Worm (Caenorhabditis elegans) whole organism, midembryonic: ENCODE results near the gene F22E12.1.

Source experiments
- T22C8.4 ChIP-seq: fragments of 200-800 bp; sonication (Bioruptor generic); IDR thresholded peaks from 2 replicates; pipeline ENCODE4 v1.3.6; 2022; ENCODE audit warnings: missing genetic modification characterization, missing compliant biosample characterization
- cog-1 ChIP-seq: sonication (generic microtip); optimal IDR thresholded peaks from 2 replicates; lab custom pipeline; 2016; ENCODE audit warnings: missing genetic modification characterization, missing compliant biosample characterization
- flt-1 ChIP-seq: fragments of 200-800 bp; sonication (Bioruptor generic); IDR thresholded peaks from 2 replicates; pipeline ENCODE4 v1.3.6; 2022; ENCODE audit warnings: missing genetic modification characterization, missing compliant biosample characterization
- klf-2 ChIP-seq: fragments of 200-800 bp; sonication (Bioruptor generic); conservative IDR thresholded peaks from 2 replicates; pipeline ENCODE4 v1.3.6; 2022; ENCODE audit warnings: missing genetic modification reagents, missing genetic modification characterization, missing compliant biosample characterization
- med-1 ChIP-seq: sonication (generic microtip); optimal IDR thresholded peaks from 2 replicates; lab custom pipeline; 2017; ENCODE audit warnings: missing genetic modification characterization, mild to moderate bottlenecking, missing compliant biosample characterization, antibody characterized with exemption, missing genetic modification reagents; ENCODE audit not compliant: insufficient read depth
- ref-1 ChIP-seq: fragments of 200-800 bp; sonication (Bioruptor generic); conservative IDR thresholded peaks from 2 replicates; pipeline ENCODE4 v1.3.6; 2022; ENCODE audit warnings: missing genetic modification reagents, missing genetic modification characterization, missing compliant biosample characterization
- tab-1 ChIP-seq: fragments of 200-800 bp; sonication (Bioruptor generic); IDR thresholded peaks from 2 replicates; pipeline ENCODE4 v1.3.6; 2022; ENCODE audit warnings: missing genetic modification characterization, missing compliant biosample characterization
- ztf-23 ChIP-seq: fragments of 200-800 bp; sonication (Bioruptor generic); IDR thresholded peaks from 2 replicates; pipeline ENCODE4 v1.3.6; 2022; ENCODE audit warnings: missing genetic modification reagents, missing genetic modification characterization, missing compliant biosample characterization
- ztf-29 ChIP-seq: fragments of 200-800 bp; sonication (Bioruptor generic); IDR thresholded peaks from 2 replicates; pipeline ENCODE4 v1.3.6; 2022; ENCODE audit warnings: missing genetic modification reagents, missing genetic modification characterization, missing compliant biosample characterization

Gene F22E12.1

ce11 chrV:10484640-10485039 lies 27.5 kb upstream of the F22E12.1 start, which contains the start of gene Y32F6B.1:
Gene Y32F6B.1 (minus strand): TSS chrV:10484740.
- TF ChIP-seq ztf-29 (GFP tag; lab: Robert Waterston, UW) (no peak), T22C8.4 (GFP tag; lab: Robert Waterston, UW) (no peak), klf-2 (GFP tag; lab: Robert Waterston, UW) (no peak), tab-1 (GFP tag; lab: Robert Waterston, UW) (no peak)

DNA sequence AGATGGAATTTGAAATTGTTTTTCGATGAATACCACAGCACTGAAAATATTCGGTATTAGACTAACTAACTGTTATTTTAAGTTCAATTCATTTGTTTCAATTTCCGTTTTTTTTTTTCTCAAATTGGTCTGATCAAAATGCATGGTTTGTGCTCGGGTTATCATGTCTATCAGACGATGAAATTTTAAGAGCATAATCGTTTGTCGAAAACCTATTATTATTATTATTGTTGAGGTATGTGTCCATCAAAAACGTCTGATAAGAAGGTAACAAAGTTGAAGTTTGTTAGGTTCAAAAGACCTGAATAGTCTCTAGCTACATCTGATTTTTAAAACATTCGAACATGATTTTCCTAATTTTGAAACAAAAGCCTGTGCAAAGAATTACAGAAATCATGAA lies 26.8 kb upstream of the F22E12.1 start:
- no peak for TF ChIP-seq T22C8.4 (GFP tag; lab: Robert Waterston, UW)
- TF ChIP-seq ztf-23 (GFP tag; lab: Robert Waterston, UW) = no peak
- TF ChIP-seq tab-1 (GFP tag; lab: Robert Waterston, UW) = no peak
- no peak for TF ChIP-seq klf-2 (GFP tag; lab: Robert Waterston, UW)
- no peak for TF ChIP-seq ztf-29 (GFP tag; lab: Robert Waterston, UW)
- TF ChIP-seq med-1 (GFP tag; lab: Kevin White, UChicago) = no peak

- no peak for TF ChIP-seq T22C8.4 (GFP tag; lab: Robert Waterston, UW)
- no peak for TF ChIP-seq cog-1 (tag; lab: Kevin White, UChicago)
- TF ChIP-seq ref-1 (GFP tag; lab: Robert Waterston, UW) = no peak
- TF ChIP-seq ztf-29 (GFP tag; lab: Robert Waterston, UW) = no peak
- TF ChIP-seq ztf-23 (GFP tag; lab: Robert Waterston, UW) = no peak
Observed at ce11 chrV:10478097-10478828, 21.1 kb upstream of the F22E12.1 start, which contains the start of the genes crp-1 and Y32F6B.9. Gene crp-1 (plus strand): TSS chrV:10478564. Gene Y32F6B.9 (plus strand): TSS chrV:10478699.

- TF ChIP-seq flt-1 (GFP tag; lab: Robert Waterston, UW) (no peak), ztf-23 (GFP tag; lab: Robert Waterston, UW) (no peak)
Observed at ce11 chrV:10476864-10477443, 19.8 kb upstream of the F22E12.1 start.

ce11 chrV:10475421-10475820 lies 18.3 kb upstream of the F22E12.1 start:
- TF ChIP-seq med-1 (GFP tag; lab: Kevin White, UChicago) = no peak
- no peak for TF ChIP-seq T22C8.4 (GFP tag; lab: Robert Waterston, UW)
- TF ChIP-seq flt-1 (GFP tag; lab: Robert Waterston, UW) = no peak
- TF ChIP-seq ztf-29 (GFP tag; lab: Robert Waterston, UW) = no peak
- no peak for TF ChIP-seq tab-1 (GFP tag; lab: Robert Waterston, UW)
- no peak for TF ChIP-seq klf-2 (GFP tag; lab: Robert Waterston, UW)
- TF ChIP-seq ref-1 (GFP tag; lab: Robert Waterston, UW) = no peak
- TF ChIP-seq ztf-23 (GFP tag; lab: Robert Waterston, UW) = no peak
- TF ChIP-seq cog-1 (tag; lab: Kevin White, UChicago) = no peak

ce11 chrV:10474040-10474439 lies 16.9 kb upstream of the F22E12.1 start:
- TF ChIP-seq ztf-23 (GFP tag; lab: Robert Waterston, UW) (no peak), tab-1 (GFP tag; lab: Robert Waterston, UW) (no peak), ref-1 (GFP tag; lab: Robert Waterston, UW) (no peak), med-1 (GFP tag; lab: Kevin White, UChicago) (no peak)

ce11 chrV:10472901-10473774 lies 16.0 kb upstream of the F22E12.1 start:
- TF ChIP-seq klf-2 (GFP tag; lab: Robert Waterston, UW) (no peak), ztf-23 (GFP tag; lab: Robert Waterston, UW) (no peak), T22C8.4 (GFP tag; lab: Robert Waterston, UW) (no peak), tab-1 (GFP tag; lab: Robert Waterston, UW) (no peak), flt-1 (GFP tag; lab: Robert Waterston, UW) (no peak), cog-1 (tag; lab: Kevin White, UChicago) (no peak)

- TF ChIP-seq ztf-23 (GFP tag; lab: Robert Waterston, UW) (no peak), flt-1 (GFP tag; lab: Robert Waterston, UW) (no peak)
Observed at ce11 chrV:10471007-10471406, 13.9 kb upstream of the F22E12.1 start.

DNA sequence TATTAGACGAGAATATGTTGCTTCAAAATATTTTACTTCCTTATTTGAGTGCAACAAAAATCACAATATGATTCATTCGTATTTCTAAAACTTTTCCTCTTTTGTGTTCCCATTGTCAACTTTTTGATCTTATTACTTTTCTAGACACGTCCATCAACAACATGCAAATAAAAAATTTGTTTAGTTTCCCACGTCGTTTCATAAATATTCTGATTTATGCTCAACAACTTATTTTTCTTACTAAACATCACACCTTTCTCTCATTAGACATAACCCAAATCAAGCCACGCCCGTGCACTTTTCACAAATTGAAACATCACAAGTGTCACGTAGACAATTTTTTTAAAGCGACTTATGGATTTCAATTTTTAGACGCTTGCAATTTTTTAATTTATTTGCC lies 12.7 kb upstream of the F22E12.1 start:
- TF ChIP-seq cog-1 (tag; lab: Kevin White, UChicago) = no peak
- TF ChIP-seq tab-1 (GFP tag; lab: Robert Waterston, UW) = no peak
- TF ChIP-seq flt-1 (GFP tag; lab: Robert Waterston, UW) = no peak
- no peak for TF ChIP-seq ztf-29 (GFP tag; lab: Robert Waterston, UW)
- no peak for TF ChIP-seq ztf-23 (GFP tag; lab: Robert Waterston, UW)
- no peak for TF ChIP-seq ref-1 (GFP tag; lab: Robert Waterston, UW)
- TF ChIP-seq med-1 (GFP tag; lab: Kevin White, UChicago) = no peak
- TF ChIP-seq T22C8.4 (GFP tag; lab: Robert Waterston, UW) = no peak
- no peak for TF ChIP-seq klf-2 (GFP tag; lab: Robert Waterston, UW)
